Worm (Caenorhabditis elegans) whole organism, mixed stage, embryonic: ENCODE data around the gene F13C5.2.

Experiments used
- bed-3 ChIP-seq: fragments of 200-800 bp; sonication (Bioruptor generic); optimal IDR thresholded peaks from 3 replicates; lab custom pipeline; 2018; ENCODE audit warnings: mild to moderate bottlenecking, missing genetic modification characterization, moderate library complexity, missing compliant biosample characterization
- blmp-1 ChIP-seq: fragments of 150-350 bp; optimal IDR thresholded peaks from 2 replicates; lab custom pipeline; 2014; ENCODE audit warnings: missing biosample characterization, missing genetic modification characterization
- ceh-39 ChIP-seq: fragments of 150-350 bp; optimal IDR thresholded peaks from 2 replicates; lab custom pipeline; 2014; ENCODE audit warnings: missing biosample characterization, missing genetic modification characterization
- ceh-43 ChIP-seq: fragments of 200-800 bp; sonication (Bioruptor generic); optimal IDR thresholded peaks from 2 replicates; lab custom pipeline; 2018; ENCODE audit warnings: mild to moderate bottlenecking, missing genetic modification characterization, moderate library complexity, missing compliant biosample characterization
- ceh-83 ChIP-seq: fragments of 200-800 bp; sonication (Bioruptor generic); optimal IDR thresholded peaks from 2 replicates; lab custom pipeline; 2018; ENCODE audit warnings: mild to moderate bottlenecking, missing genetic modification characterization, missing compliant biosample characterization
- cnd-1 ChIP-seq: fragments of 200-800 bp; sonication (Bioruptor generic); optimal IDR thresholded peaks from 2 replicates; lab custom pipeline; 2018; ENCODE audit warnings: mild to moderate bottlenecking, missing genetic modification characterization, missing compliant biosample characterization
- elt-3 ChIP-seq: fragments of 150-350 bp; optimal IDR thresholded peaks from 2 replicates; lab custom pipeline; 2014; ENCODE audit warnings: missing biosample characterization, missing genetic modification characterization
- flh-1 ChIP-seq: fragments of 200-800 bp; sonication (Bioruptor generic); optimal IDR thresholded peaks from 2 replicates; lab custom pipeline; 2018; ENCODE audit warnings: mild to moderate bottlenecking, missing genetic modification characterization, moderate library complexity, missing compliant biosample characterization
- ham-2 ChIP-seq: fragments of 200-800 bp; sonication (Bioruptor generic); optimal IDR thresholded peaks from 2 replicates; lab custom pipeline; 2018; ENCODE audit warnings: mild to moderate bottlenecking, missing genetic modification characterization, missing compliant biosample characterization
- hlh-1 ChIP-seq: fragments of 150-350 bp; optimal IDR thresholded peaks from 2 replicates; lab custom pipeline; 2014; ENCODE audit warnings: missing biosample characterization, missing genetic modification reagents, missing genetic modification characterization
- lin-13 ChIP-seq: fragments of 150-350 bp; optimal IDR thresholded peaks from 2 replicates; lab custom pipeline; 2014; ENCODE audit warnings: missing biosample characterization, missing genetic modification characterization
- lin-32 ChIP-seq: fragments of 200-800 bp; sonication (Bioruptor generic); optimal IDR thresholded peaks from 2 replicates; lab custom pipeline; 2018; ENCODE audit warnings: mild to moderate bottlenecking, missing genetic modification characterization, missing compliant biosample characterization
- lsy-2 ChIP-seq: fragments of 150-350 bp; optimal IDR thresholded peaks from 2 replicates; lab custom pipeline; 2014; ENCODE audit warnings: missing biosample characterization, missing genetic modification characterization
- mab-5 ChIP-seq: fragments of 150-350 bp; optimal IDR thresholded peaks from 2 replicates; lab custom pipeline; 2014; ENCODE audit warnings: missing biosample characterization, missing genetic modification characterization
- mep-1 ChIP-seq: fragments of 150-350 bp; optimal IDR thresholded peaks from 2 replicates; lab custom pipeline; 2017; ENCODE audit warnings: missing biosample characterization, missing genetic modification reagents, missing genetic modification characterization, inconsistent platforms
- mls-2 ChIP-seq: sonication (generic microtip); optimal IDR thresholded peaks from 2 replicates; lab custom pipeline; 2016; ENCODE audit warnings: mild to moderate bottlenecking, missing genetic modification characterization, moderate library complexity, missing compliant biosample characterization
- nhr-12 ChIP-seq: fragments of 150-350 bp; optimal IDR thresholded peaks from 2 replicates; lab custom pipeline; 2014; ENCODE audit warnings: missing biosample characterization, missing genetic modification characterization
- nhr-2 ChIP-seq: fragments of 150-350 bp; optimal IDR thresholded peaks from 2 replicates; lab custom pipeline; 2014; ENCODE audit warnings: missing biosample characterization, missing genetic modification characterization
- nhr-237 ChIP-seq: fragments of 150-350 bp; optimal IDR thresholded peaks from 2 replicates; lab custom pipeline; 2014; ENCODE audit warnings: missing biosample characterization, missing genetic modification characterization
- nhr-28 ChIP-seq: fragments of 150-350 bp; optimal IDR thresholded peaks from 2 replicates; lab custom pipeline; 2014; ENCODE audit warnings: missing biosample characterization, missing genetic modification characterization
- nhr-76 ChIP-seq: sonication (generic microtip); optimal IDR thresholded peaks from 2 replicates; lab custom pipeline; 2017; ENCODE audit warnings: missing biosample characterization, missing genetic modification characterization
- sem-2 ChIP-seq: fragments of 200-800 bp; sonication (Bioruptor generic); optimal IDR thresholded peaks from 2 replicates; lab custom pipeline; 2018; ENCODE audit warnings: mild to moderate bottlenecking, missing genetic modification characterization, missing compliant biosample characterization
- snpc-4 ChIP-seq: fragments of 150-350 bp; optimal IDR thresholded peaks from 2 replicates; lab custom pipeline; 2014; ENCODE audit warnings: missing biosample characterization, missing genetic modification characterization
- sptf-1 ChIP-seq: sonication (generic microtip); optimal IDR thresholded peaks from 2 replicates; lab custom pipeline; 2017; ENCODE audit warnings: mild to moderate bottlenecking, missing genetic modification characterization, moderate library complexity, missing compliant biosample characterization
- tbx-8 ChIP-seq: fragments of 200-800 bp; sonication (Bioruptor generic); optimal IDR thresholded peaks from 2 replicates; lab custom pipeline; 2018; ENCODE audit warnings: mild to moderate bottlenecking, missing genetic modification characterization, moderate library complexity, missing compliant biosample characterization
- unc-120 ChIP-seq: sonication (generic microtip); optimal IDR thresholded peaks from 2 replicates; lab custom pipeline; 2017; ENCODE audit warnings: missing genetic modification characterization, missing compliant biosample characterization; ENCODE audit not compliant: poor library complexity, severe bottlenecking
- unc-39 ChIP-seq: fragments of 150-350 bp; optimal IDR thresholded peaks from 2 replicates; lab custom pipeline; 2014; ENCODE audit warnings: missing biosample characterization, missing genetic modification characterization
- unc-62 ChIP-seq: fragments of 150-350 bp; optimal IDR thresholded peaks from 2 replicates; lab custom pipeline; 2014; ENCODE audit warnings: missing biosample characterization, missing genetic modification reagents, missing genetic modification characterization
- zip-8 ChIP-seq: fragments of 150-350 bp; optimal IDR thresholded peaks from 2 replicates; lab custom pipeline; 2014; ENCODE audit warnings: missing biosample characterization, missing genetic modification characterization
- ztf-11 ChIP-seq: fragments of 150-350 bp; optimal IDR thresholded peaks from 2 replicates; lab custom pipeline; 2014; ENCODE audit warnings: missing biosample characterization, missing genetic modification characterization

The F13C5.2 gene

ce11 chrX:601860-602259, 8.1 kb downstream of the F13C5.2 start, which contains the start of gene F13C5.1:
Gene F13C5.1 (plus strand): TSS chrX:602160.
- TF ChIP-seq snpc-4 (tag; lab: Kevin White, UChicago) (no peak), blmp-1 (tag; lab: Kevin White, UChicago) (no peak), ham-2 (no peak), zip-8 (tag; lab: Kevin White, UChicago) (no peak), sem-2 (GFP tag; lab: Kevin White, UChicago) (no peak), bed-3 (GFP tag; lab: Kevin White, UChicago) (no peak), ceh-39 (tag; lab: Kevin White, UChicago) (no peak), tbx-8 (GFP tag; lab: Kevin White, UChicago) (no peak), unc-62 (GFP tag; lab: Kevin White, UChicago) (no peak), nhr-76 (no peak), hlh-1 (no peak), unc-120 (tag; lab: Kevin White, UChicago) (no peak), sptf-1 (tag; lab: Kevin White, UChicago) (no peak), lsy-2 (no peak), flh-1 (GFP tag; lab: Kevin White, UChicago) (no peak), nhr-12 (no peak), nhr-28 (tag; lab: Kevin White, UChicago) (no peak)

ce11 chrX:608392-608791, 14.6 kb downstream of the F13C5.2 start, which contains the start of gene F13C5.5:
Gene F13C5.5 (minus strand): TSS chrX:608492.
- TF ChIP-seq lin-32 (GFP tag; lab: Kevin White, UChicago) (no peak), mls-2 (tag; lab: Kevin White, UChicago) (no peak)

- no peak for TF ChIP-seq cnd-1 (tag; lab: Kevin White, UChicago)
- TF ChIP-seq ceh-43 (GFP tag; lab: Kevin White, UChicago): no peak
- TF ChIP-seq mep-1 (tag; lab: Kevin White, UChicago): no peak
- no peak for TF ChIP-seq elt-3
- TF ChIP-seq flh-1 (GFP tag; lab: Kevin White, UChicago): no peak
- no peak for TF ChIP-seq blmp-1 (tag; lab: Kevin White, UChicago)
- no peak for TF ChIP-seq snpc-4 (tag; lab: Kevin White, UChicago)
- TF ChIP-seq lin-13 (tag; lab: Kevin White, UChicago): no peak
- no peak for TF ChIP-seq ceh-83 (GFP tag; lab: Kevin White, UChicago)
- TF ChIP-seq nhr-237 (tag; lab: Kevin White, UChicago): no peak
Observed at ce11 chrX:609553-609952, 15.8 kb downstream of the F13C5.2 start.

ce11 chrX:612783-613182, 19.0 kb downstream of the F13C5.2 start:
- no peak for TF ChIP-seq ztf-11 (tag; lab: Kevin White, UChicago)
- TF ChIP-seq flh-1 (GFP tag; lab: Kevin White, UChicago): no peak
- no peak for TF ChIP-seq snpc-4 (tag; lab: Kevin White, UChicago)
- TF ChIP-seq lin-13 (tag; lab: Kevin White, UChicago): no peak
- TF ChIP-seq nhr-76: no peak
- no peak for TF ChIP-seq lsy-2
- no peak for TF ChIP-seq mls-2 (tag; lab: Kevin White, UChicago)
- no peak for TF ChIP-seq nhr-12
- TF ChIP-seq mep-1 (tag; lab: Kevin White, UChicago): no peak
- TF ChIP-seq tbx-8 (GFP tag; lab: Kevin White, UChicago): no peak
- no peak for TF ChIP-seq ceh-43 (GFP tag; lab: Kevin White, UChicago)
- no peak for TF ChIP-seq unc-39
- TF ChIP-seq unc-120 (tag; lab: Kevin White, UChicago): no peak
- no peak for TF ChIP-seq nhr-2 (tag; lab: Kevin White, UChicago)
- TF ChIP-seq mab-5 (tag; lab: Kevin White, UChicago): no peak
- TF ChIP-seq nhr-28 (tag; lab: Kevin White, UChicago): no peak
- no peak for TF ChIP-seq zip-8 (tag; lab: Kevin White, UChicago)
- no peak for TF ChIP-seq ham-2
- no peak for TF ChIP-seq ceh-39 (tag; lab: Kevin White, UChicago)
- no peak for TF ChIP-seq sptf-1 (tag; lab: Kevin White, UChicago)

ce11 chrX:617730-618129, 24.0 kb downstream of the F13C5.2 start:
- TF ChIP-seq flh-1 (GFP tag; lab: Kevin White, UChicago): no peak
- no peak for TF ChIP-seq nhr-12
- TF ChIP-seq unc-62 (GFP tag; lab: Kevin White, UChicago): no peak
